Worm (Caenorhabditis elegans) whole organism, L4 larva: ENCODE data around the gene smg-3.

Experiments used
- F26F4.8 ChIP-seq: fragments of 200-800 bp; sonication (Bioruptor generic); conservative IDR thresholded peaks from 2 replicates; pipeline ENCODE4 v1.3.6; 2022; ENCODE audit warnings: missing genetic modification characterization, missing compliant biosample characterization
- T26A8.4 ChIP-seq: fragments of 200-800 bp; sonication (Bioruptor generic); IDR thresholded peaks from 2 replicates; pipeline ENCODE4 v1.3.6; 2022; ENCODE audit warnings: missing genetic modification characterization, missing compliant biosample characterization
- Y48G9A.11 ChIP-seq: fragments of 200-800 bp; sonication (Bioruptor generic); IDR thresholded peaks from 2 replicates; pipeline ENCODE4 v1.3.6; 2022; ENCODE audit warnings: missing genetic modification reagents, missing genetic modification characterization, missing compliant biosample characterization
- ZK337.2 ChIP-seq: fragments of 200-800 bp; sonication (Bioruptor generic); IDR thresholded peaks from 2 replicates; pipeline ENCODE4 v1.3.6; 2022; ENCODE audit warnings: missing genetic modification reagents, missing genetic modification characterization, missing compliant biosample characterization
- ZK546.5 ChIP-seq, 2 experiments: sonication (generic microtip); optimal IDR thresholded peaks; 2 replicates each; lab custom pipeline; 2017; ENCODE audit warnings: missing biosample characterization in 2 of 2, missing genetic modification characterization in 2 of 2
- aha-1 ChIP-seq: fragments of 150-350 bp; peaks from one replicate; lab custom pipeline; 2014; ENCODE audit warnings: missing biosample characterization, missing genetic modification characterization
- ama-1 ChIP-seq: fragments of 150-350 bp; optimal IDR thresholded peaks from 2 replicates; lab custom pipeline; 2014; ENCODE audit warnings: inconsistent platforms, mixed read lengths
- arid-1 ChIP-seq: fragments of 200-800 bp; sonication (Bioruptor generic); conservative IDR thresholded peaks from 2 replicates; pipeline ENCODE4 v1.3.6; 2022; ENCODE audit warnings: missing genetic modification reagents, missing genetic modification characterization, missing compliant biosample characterization
- attf-4 ChIP-seq: sonication (generic microtip); optimal IDR thresholded peaks from 3 replicates; lab custom pipeline; 2017; ENCODE audit warnings: missing biosample characterization, missing genetic modification characterization
- ceh-20 ChIP-seq: fragments of 200-800 bp; sonication (Bioruptor generic); IDR thresholded peaks from 2 replicates; pipeline ENCODE4 v1.3.6; 2022; ENCODE audit warnings: missing genetic modification reagents, missing genetic modification characterization, missing compliant biosample characterization
- ceh-28 ChIP-seq: fragments of 150-350 bp; optimal IDR thresholded peaks from 2 replicates; lab custom pipeline; 2014; ENCODE audit warnings: missing biosample characterization, missing genetic modification reagents, missing genetic modification characterization
- ceh-32 ChIP-seq: sonication (generic microtip); optimal IDR thresholded peaks from 2 replicates; lab custom pipeline; 2016; ENCODE audit warnings: mild to moderate bottlenecking, missing genetic modification characterization, missing compliant biosample characterization; ENCODE audit not compliant: poor library complexity
- ceh-62 ChIP-seq: sonication (generic microtip); optimal IDR thresholded peaks from 2 replicates; lab custom pipeline; 2017; ENCODE audit warnings: missing biosample characterization, missing genetic modification characterization
- ceh-82 ChIP-seq: sonication (generic microtip); optimal IDR thresholded peaks from 2 replicates; lab custom pipeline; 2017; ENCODE audit warnings: missing biosample characterization, missing genetic modification characterization
- cey-2 ChIP-seq: sonication (generic microtip); optimal IDR thresholded peaks from 3 replicates; lab custom pipeline; 2017; ENCODE audit warnings: missing genetic modification characterization, mild to moderate bottlenecking, missing compliant biosample characterization, antibody characterized with exemption, borderline replicate concordance; ENCODE audit not compliant: insufficient read depth
- daf-12 ChIP-seq: fragments of 150-350 bp; optimal IDR thresholded peaks from 2 replicates; lab custom pipeline; 2014; ENCODE audit warnings: missing biosample characterization, missing genetic modification reagents, missing genetic modification characterization
- daf-8 ChIP-seq: fragments of 200-800 bp; sonication (Bioruptor generic); IDR thresholded peaks from 2 replicates; pipeline ENCODE4 v1.3.6; 2022; ENCODE audit warnings: missing genetic modification characterization, missing compliant biosample characterization
- dmd-6 ChIP-seq: fragments of 200-800 bp; sonication (Bioruptor generic); IDR thresholded peaks from 2 replicates; pipeline ENCODE4 v1.3.6; 2022; ENCODE audit warnings: missing genetic modification reagents, missing genetic modification characterization, missing compliant biosample characterization
- dve-1 ChIP-seq: sonication (generic microtip); optimal IDR thresholded peaks from 2 replicates; lab custom pipeline; 2017; ENCODE audit warnings: antibody characterized with exemption, mild to moderate bottlenecking, missing genetic modification characterization, missing compliant biosample characterization; ENCODE audit not compliant: insufficient read depth
- egl-27 ChIP-seq: sonication (generic microtip); optimal IDR thresholded peaks from 3 replicates; lab custom pipeline; 2017; ENCODE audit warnings: missing biosample characterization, missing genetic modification reagents, missing genetic modification characterization
- fos-1 ChIP-seq: fragments of 150-350 bp; optimal IDR thresholded peaks from 2 replicates; lab custom pipeline; 2014; ENCODE audit warnings: missing biosample characterization, missing genetic modification characterization
- hif-1 ChIP-seq, 2 experiments: sonication (generic microtip); optimal IDR thresholded peaks; 2 replicates each; lab custom pipeline; 2016 to 2017; ENCODE audit warnings: missing compliant biosample characterization in 2 of 2, missing genetic modification characterization in 2 of 2, missing genetic modification reagents in 2 of 2, missing genotype in 2 of 2, mild to moderate bottlenecking in 1 of 2
- hlh-11 ChIP-seq: fragments of 200-800 bp; sonication (Bioruptor generic); optimal IDR thresholded peaks from 2 replicates; lab custom pipeline; 2018; ENCODE audit warnings: mild to moderate bottlenecking, missing genetic modification characterization, missing compliant biosample characterization
- hmg-1.1 ChIP-seq: fragments of 200-800 bp; sonication (Bioruptor generic); IDR thresholded peaks from 2 replicates; pipeline ENCODE4 v1.3.6; 2022; ENCODE audit warnings: missing genetic modification reagents, missing genetic modification characterization, missing compliant biosample characterization
- jun-1 ChIP-seq: fragments of 150-350 bp; optimal IDR thresholded peaks from 2 replicates; lab custom pipeline; 2014; ENCODE audit warnings: missing biosample characterization, missing genetic modification reagents, missing genetic modification characterization
- lin-13 ChIP-seq: fragments of 150-350 bp; optimal IDR thresholded peaks from 2 replicates; lab custom pipeline; 2014; ENCODE audit warnings: missing biosample characterization, missing genetic modification reagents, missing genetic modification characterization
- lin-39 ChIP-seq: fragments of 150-350 bp; optimal IDR thresholded peaks from 2 replicates; lab custom pipeline; 2014; ENCODE audit warnings: missing biosample characterization, missing genetic modification reagents, missing genetic modification characterization
- lsy-2 ChIP-seq, 2 experiments: fragments of 150-350 bp in 1 of 2; sonication (generic microtip) in 1 of 2; optimal IDR thresholded peaks; 2 replicates each; lab custom pipeline; 2014 to 2017; ENCODE audit warnings: missing biosample characterization in 2 of 2, missing genetic modification characterization in 2 of 2
- madf-5 ChIP-seq, 2 experiments: fragments of 200-800 bp; sonication (Bioruptor generic); IDR thresholded peaks; 2 replicates each; pipeline ENCODE4 v1.3.6; 2022; ENCODE audit warnings: missing compliant biosample characterization in 2 of 2, missing genetic modification characterization in 2 of 2
- mdl-1 ChIP-seq, 2 experiments: fragments of 150-350 bp in 1 of 2; sonication (generic microtip) in 1 of 2; optimal IDR thresholded peaks; 2 replicates each; lab custom pipeline; 2014 to 2017; ENCODE audit warnings: missing biosample characterization in 2 of 2, missing genetic modification characterization in 2 of 2
- mdt-29 ChIP-seq: fragments of 200-800 bp; sonication (Bioruptor generic); IDR thresholded peaks from 2 replicates; pipeline ENCODE4 v1.3.6; 2022; ENCODE audit warnings: missing genetic modification reagents, missing genetic modification characterization, missing compliant biosample characterization
- mep-1 ChIP-seq: fragments of 150-350 bp; sonication (generic microtip); optimal IDR thresholded peaks from 3 replicates; lab custom pipeline; 2014; ENCODE audit warnings: missing biosample characterization, missing genetic modification characterization
- mxl-3 ChIP-seq: fragments of 200-800 bp; sonication (Bioruptor generic); optimal IDR thresholded peaks from 2 replicates; lab custom pipeline; 2018; ENCODE audit warnings: mild to moderate bottlenecking, missing genetic modification characterization, missing compliant biosample characterization
- nhr-10 ChIP-seq: fragments of 150-350 bp; optimal IDR thresholded peaks from 2 replicates; lab custom pipeline; 2014; ENCODE audit warnings: missing biosample characterization, missing genetic modification characterization
- nhr-11 ChIP-seq: fragments of 150-350 bp; optimal IDR thresholded peaks from 2 replicates; lab custom pipeline; 2014; ENCODE audit warnings: missing biosample characterization, missing genetic modification characterization
- nhr-111 ChIP-seq: fragments of 200-800 bp; sonication (Bioruptor generic); optimal IDR thresholded peaks from 2 replicates; lab custom pipeline; 2018; ENCODE audit warnings: mild to moderate bottlenecking, missing genetic modification characterization, missing compliant biosample characterization
- nhr-25 ChIP-seq: sonication (generic microtip); optimal IDR thresholded peaks from 2 replicates; lab custom pipeline; 2017; ENCODE audit warnings: missing genetic modification characterization, mild to moderate bottlenecking, missing compliant biosample characterization, antibody characterized with exemption, moderate library complexity, borderline replicate concordance; ENCODE audit not compliant: insufficient read depth
- nhr-28 ChIP-seq: fragments of 150-350 bp; optimal IDR thresholded peaks from 2 replicates; lab custom pipeline; 2014; ENCODE audit warnings: missing biosample characterization, missing genetic modification characterization
- nhr-41 ChIP-seq: fragments of 200-800 bp; sonication (Bioruptor generic); IDR thresholded peaks from 2 replicates; pipeline ENCODE4 v1.3.6; 2022; ENCODE audit warnings: missing genetic modification reagents, missing genetic modification characterization, missing compliant biosample characterization
- nhr-42 ChIP-seq: fragments of 200-800 bp; sonication (Bioruptor generic); IDR thresholded peaks from 2 replicates; pipeline ENCODE4 v1.3.6; 2022; ENCODE audit warnings: missing genetic modification characterization, missing compliant biosample characterization
- nhr-76 ChIP-seq: fragments of 150-350 bp; optimal IDR thresholded peaks from 2 replicates; lab custom pipeline; 2014; ENCODE audit warnings: missing biosample characterization, missing genetic modification characterization
- php-3 ChIP-seq: fragments of 200-800 bp; sonication (Bioruptor generic); IDR thresholded peaks from 2 replicates; pipeline ENCODE4 v1.3.6; 2022; ENCODE audit warnings: missing genetic modification reagents, missing genetic modification characterization, missing compliant biosample characterization
- pqm-1 ChIP-seq: sonication (generic microtip); optimal IDR thresholded peaks from 2 replicates; lab custom pipeline; 2017; ENCODE audit warnings: missing biosample characterization, missing genetic modification characterization
- rbr-2 ChIP-seq: sonication (generic microtip); optimal IDR thresholded peaks from 2 replicates; lab custom pipeline; 2016; ENCODE audit warnings: missing genotype, missing genetic modification characterization, missing compliant biosample characterization
- set-16 ChIP-seq: fragments of 200-800 bp; sonication (Bioruptor generic); IDR thresholded peaks from 2 replicates; pipeline ENCODE4 v1.3.6; 2022; ENCODE audit warnings: missing genetic modification reagents, missing genetic modification characterization, missing compliant biosample characterization
- skn-1 ChIP-seq: fragments of 150-350 bp; optimal IDR thresholded peaks from 2 replicates; lab custom pipeline; 2014; ENCODE audit warnings: missing biosample characterization, missing genetic modification characterization
- spr-1 ChIP-seq: sonication (generic microtip); optimal IDR thresholded peaks from 2 replicates; lab custom pipeline; 2016; ENCODE audit warnings: mild to moderate bottlenecking, missing genetic modification characterization, missing compliant biosample characterization
- spr-3 ChIP-seq: fragments of 200-800 bp; sonication (Bioruptor generic); optimal IDR thresholded peaks from 2 replicates; lab custom pipeline; 2018; ENCODE audit warnings: mild to moderate bottlenecking, missing genetic modification characterization, missing compliant biosample characterization
- unc-130 ChIP-seq: sonication (generic microtip); optimal IDR thresholded peaks from 2 replicates; lab custom pipeline; 2016; ENCODE audit warnings: missing genetic modification reagents, missing genetic modification characterization, missing compliant biosample characterization
- unc-62 ChIP-seq, 3 experiments: fragments of 150-350 bp in 1 of 3; sonication (generic microtip); optimal IDR thresholded peaks in 2 of 3; peaks in 1 of 3; 1 replicate in 1 of 3; 2 replicates in 2 of 3; lab custom pipeline; 2014 to 2017; ENCODE audit warnings: missing biosample characterization in 3 of 3, missing genetic modification characterization in 3 of 3, missing genetic modification reagents in 3 of 3, missing genotype in 1 of 3
- ztf-11 ChIP-seq: fragments of 150-350 bp; optimal IDR thresholded peaks from 2 replicates; lab custom pipeline; 2014; ENCODE audit warnings: missing biosample characterization, missing genetic modification characterization

smg-3 gene

DNA sequence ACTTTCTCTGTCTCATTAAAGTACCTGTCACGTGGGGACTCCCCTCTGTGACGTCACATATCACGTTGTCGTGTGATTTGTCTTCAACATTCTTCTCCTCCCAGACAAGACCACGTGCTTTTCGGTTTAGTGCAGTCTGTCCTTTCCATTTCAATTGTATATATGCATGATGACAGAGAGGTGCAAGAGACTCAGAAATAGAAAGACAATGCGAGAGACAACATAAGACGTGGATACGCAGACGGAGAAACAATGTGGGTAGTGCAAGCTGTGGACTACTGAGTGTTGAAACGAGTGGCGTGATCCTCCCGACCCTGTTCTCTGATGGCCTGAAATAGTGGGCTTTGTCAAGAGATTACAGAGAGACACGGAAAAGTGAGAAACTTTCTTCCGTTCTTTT lies 36.1 kb downstream of the smg-3 start (continued):
- TF ChIP-seq ZK546.5 (tag; optimal IDR thresholded peaks at IDR 0.05; lab: Kevin White, UChicago) (peak in 1 of 2 experiments; percentile 2), hif-1 (tag; optimal IDR thresholded peaks at IDR 0.05; lab: Kevin White, UChicago) (peak; percentile 81 to 95), ceh-20 (GFP tag; lab: Robert Waterston, UW) (peak; percentile 97), ama-1 (lab: Kevin White, UChicago) (peak; percentile 72), unc-62 (GFP tag; optimal IDR thresholded peaks at IDR 0.05 in 1 of 2; lab: Kevin White, UChicago) (peak in 1 of 2 experiments; percentile 100), unc-62 (tag; optimal IDR thresholded peaks at IDR 0.05; lab: Kevin White, UChicago) (peak; percentile 56), mep-1 (tag; lab: Kevin White, UChicago) (peak; percentile 95), cey-2 (tag; lab: Kevin White, UChicago) (peak; percentile 74), mxl-3 (GFP tag; lab: Kevin White, UChicago) (peak; percentile 99), egl-27 (tag; lab: Kevin White, UChicago) (no peak), ceh-32 (tag; lab: Kevin White, UChicago) (peak; percentile 16), hlh-11 (tag; lab: Kevin White, UChicago) (peak; percentile 99), php-3 (GFP tag; lab: Robert Waterston, UW) (peak; percentile 90), dmd-6 (GFP tag; lab: Robert Waterston, UW) (peak; percentile 99), set-16 (GFP tag; lab: Robert Waterston, UW) (peak; percentile 59), lin-39 (tag; lab: Kevin White, UChicago) (no peak), T26A8.4 (GFP tag; lab: Robert Waterston, UW) (peak; percentile 89), nhr-42 (GFP tag; lab: Robert Waterston, UW) (peak; percentile 80; the same call in 1 of the 2 replicates), nhr-11 (tag; lab: Kevin White, UChicago) (peak; percentile 84), lin-13 (peak; percentile 90), aha-1 (tag; lab: Kevin White, UChicago) (peak; percentile 99), attf-4 (tag; lab: Kevin White, UChicago) (no peak), nhr-111 (GFP tag; lab: Kevin White, UChicago) (no peak), rbr-2 (tag; lab: Kevin White, UChicago) (peak; percentile 75), ceh-82 (tag; lab: Kevin White, UChicago) (no peak), dve-1 (tag; lab: Kevin White, UChicago) (peak; percentile 99), Y48G9A.11 (GFP tag; lab: Robert Waterston, UW) (no peak), fos-1 (tag; lab: Kevin White, UChicago) (peak; percentile 14), mdl-1 (tag; optimal IDR thresholded peaks at IDR 0.05; lab: Kevin White, UChicago) (peak; percentile 99), spr-1 (tag; lab: Kevin White, UChicago) (peak; percentile 84), lsy-2 (tag; optimal IDR thresholded peaks at IDR 0.05; lab: Kevin White, UChicago) (peak; percentile 78 to 95), skn-1 (peak; percentile 46), nhr-25 (tag; lab: Kevin White, UChicago) (peak; percentile 84), pqm-1 (tag; lab: Kevin White, UChicago) (peak; percentile 67), ceh-62 (no peak), madf-5 (GFP tag; IDR thresholded peaks at IDR 0.05; lab: Robert Waterston, UW) (no peak), nhr-28 (peak; percentile 89), nhr-41 (GFP tag; lab: Robert Waterston, UW) (no peak), F26F4.8 (GFP tag; lab: Robert Waterston, UW) (no peak), ZK337.2 (GFP tag; lab: Robert Waterston, UW) (no peak; the same call in 1 of the 2 replicates), unc-130 (no peak), arid-1 (GFP tag; lab: Robert Waterston, UW) (peak; percentile 46; the same call in 1 of the 2 replicates), nhr-76 (tag; lab: Kevin White, UChicago) (no peak), daf-12 (no peak), ceh-28 (tag; lab: Kevin White, UChicago) (no peak), hmg-1.1 (GFP tag; lab: Robert Waterston, UW) (peak; percentile 85), spr-3 (GFP tag; lab: Kevin White, UChicago) (peak; percentile 71), mdt-29 (GFP tag; lab: Robert Waterston, UW) (peak; percentile 95), ztf-11 (tag; lab: Kevin White, UChicago) (no peak), nhr-10 (tag; lab: Kevin White, UChicago) (peak; percentile 38), daf-8 (GFP tag; lab: Robert Waterston, UW) (no peak), jun-1 (peak; percentile 47)
